Worm (Caenorhabditis elegans) whole organism, L4/young adult: ENCODE data around the gene frpr-5.

Experiments
- dao-5 ChIP-seq: sonication (generic microtip); optimal IDR thresholded peaks from 2 replicates; lab custom pipeline; 2016; ENCODE audit warnings: missing genotype, missing genetic modification characterization, moderate library complexity, missing compliant biosample characterization
- him-1 ChIP-seq: sonication (generic microtip); optimal IDR thresholded peaks from 2 replicates; lab custom pipeline; 2016; ENCODE audit warnings: missing genotype, missing genetic modification reagents, missing genetic modification characterization, missing compliant biosample characterization

- TF ChIP-seq him-1 (tag; lab: Kevin White, UChicago): no peak
- no peak for TF ChIP-seq dao-5 (tag; lab: Kevin White, UChicago)
Measured at ce11 chrV:13565197-13565596, 29.3 kb upstream of the frpr-5 start.
